Worm (Caenorhabditis elegans): ENCODE results near the gene Y57G7A.2.

Y57G7A.2 gene

ce11 chrII:1326689-1327088, 30.8 kb downstream of the Y57G7A.2 start, which contains the start of gene jip-1:
Gene jip-1, plus strand, starts transcription at chrII:1326989.
- TF ChIP-seq hmg-4 (GFP tag; optimal IDR thresholded peaks at IDR 0.05), result no peak

- TF ChIP-seq ama-1 (optimal IDR thresholded peaks at IDR 0.05), result no peak
- no peak for TF ChIP-seq hmbx-1 (tag; optimal IDR thresholded peaks at IDR 0.05)
These were observed 34.0 kb downstream of the Y57G7A.2 start for ce11 chrII:1329887-1330286.

- TF ChIP-seq pes-1 (GFP tag; IDR thresholded peaks at IDR 0.05) (no peak), tra-4 (tag; optimal IDR thresholded peaks at IDR 0.05) (no peak), hmbx-1 (tag; optimal IDR thresholded peaks at IDR 0.05) (no peak), ceh-13 (GFP tag; optimal IDR thresholded peaks at IDR 0.05) (no peak), F13C5.2 (tag; optimal IDR thresholded peaks at IDR 0.05) (no peak), tbx-37 (GFP tag; conservative IDR thresholded peaks at IDR 0.05) (no peak), hnd-1 (tag; optimal IDR thresholded peaks at IDR 0.05) (no peak), hmg-4 (GFP tag; optimal IDR thresholded peaks at IDR 0.05) (no peak), scrt-1 (GFP tag; IDR thresholded peaks at IDR 0.05) (no peak), aly-1 (tag; optimal IDR thresholded peaks at IDR 0.05) (no peak), sea-1 (GFP tag; conservative IDR thresholded peaks at IDR 0.05) (no peak), B0310.2 (tag; optimal IDR thresholded peaks at IDR 0.05) (no peak)
These were observed 42.3 kb downstream of the Y57G7A.2 start for ce11 chrII:1338196-1338595.

- TF ChIP-seq flt-1 (GFP tag; IDR thresholded peaks at IDR 0.05), result no peak
- TF ChIP-seq B0310.2 (tag; optimal IDR thresholded peaks at IDR 0.05), result no peak
- TF ChIP-seq hmg-4 (GFP tag; optimal IDR thresholded peaks at IDR 0.05), result no peak
- no peak for TF ChIP-seq hnd-1 (tag; optimal IDR thresholded peaks at IDR 0.05)
- no peak for TF ChIP-seq tra-4 (tag; optimal IDR thresholded peaks at IDR 0.05)
These were observed 44.2 kb downstream of the Y57G7A.2 start for ce11 chrII:1340049-1340448.

- no peak for TF ChIP-seq tra-4 (tag; optimal IDR thresholded peaks at IDR 0.05)
- no peak for TF ChIP-seq pes-1 (GFP tag; IDR thresholded peaks at IDR 0.05)
- no peak for TF ChIP-seq sea-1 (GFP tag; conservative IDR thresholded peaks at IDR 0.05)
- TF ChIP-seq F13C5.2 (tag; optimal IDR thresholded peaks at IDR 0.05), result no peak
- no peak for TF ChIP-seq aly-1 (tag; optimal IDR thresholded peaks at IDR 0.05)
- no peak for TF ChIP-seq tbx-37 (GFP tag; conservative IDR thresholded peaks at IDR 0.05)
- no peak for TF ChIP-seq flt-1 (GFP tag; IDR thresholded peaks at IDR 0.05)
- TF ChIP-seq ceh-13 (GFP tag; optimal IDR thresholded peaks at IDR 0.05), result no peak
- no peak for TF ChIP-seq scrt-1 (GFP tag; IDR thresholded peaks at IDR 0.05)
- no peak for TF ChIP-seq ceh-36 (tag; optimal IDR thresholded peaks at IDR 0.05)
- TF ChIP-seq hnd-1 (tag; optimal IDR thresholded peaks at IDR 0.05), result no peak
- no peak for TF ChIP-seq hmg-4 (GFP tag; optimal IDR thresholded peaks at IDR 0.05)
- no peak for TF ChIP-seq hmbx-1 (tag; optimal IDR thresholded peaks at IDR 0.05)
- TF ChIP-seq tbx-11 (GFP tag; IDR thresholded peaks at IDR 0.05), result no peak
- no peak for TF ChIP-seq ama-1 (optimal IDR thresholded peaks at IDR 0.05)
- no peak for TF ChIP-seq ets-7 (tag; optimal IDR thresholded peaks at IDR 0.05)
- no peak for TF ChIP-seq B0310.2 (tag; optimal IDR thresholded peaks at IDR 0.05)
These were observed 45.5 kb downstream of the Y57G7A.2 start for ce11 chrII:1341416-1341815.

- no peak for TF ChIP-seq ceh-36 (tag; optimal IDR thresholded peaks at IDR 0.05)
- TF ChIP-seq flt-1 (GFP tag; IDR thresholded peaks at IDR 0.05), result no peak
- TF ChIP-seq ama-1 (optimal IDR thresholded peaks at IDR 0.05), result no peak
- TF ChIP-seq hmbx-1 (tag; optimal IDR thresholded peaks at IDR 0.05), result no peak
- TF ChIP-seq B0310.2 (tag; optimal IDR thresholded peaks at IDR 0.05), result no peak
These were observed 47.9 kb downstream of the Y57G7A.2 start for ce11 chrII:1343748-1344147.

ce11 chrII:1344524-1345119, 48.7 kb downstream of the Y57G7A.2 start:
- TF ChIP-seq tra-4 (tag; optimal IDR thresholded peaks at IDR 0.05) (no peak), pes-1 (GFP tag; IDR thresholded peaks at IDR 0.05) (no peak), scrt-1 (GFP tag; IDR thresholded peaks at IDR 0.05) (no peak), tbx-11 (GFP tag; IDR thresholded peaks at IDR 0.05) (no peak), ama-1 (optimal IDR thresholded peaks at IDR 0.05) (no peak), aly-1 (tag; optimal IDR thresholded peaks at IDR 0.05) (no peak), ceh-13 (GFP tag; optimal IDR thresholded peaks at IDR 0.05) (no peak), hnd-1 (tag; optimal IDR thresholded peaks at IDR 0.05) (no peak), hmbx-1 (tag; optimal IDR thresholded peaks at IDR 0.05) (no peak), B0310.2 (tag; optimal IDR thresholded peaks at IDR 0.05) (no peak), F13C5.2 (tag; optimal IDR thresholded peaks at IDR 0.05) (no peak)
